Fruit fly (Drosophila melanogaster) whole organism, embryonic: ENCODE measurements around the gene RpS15Aa.

Source experiments
- CG10543 ChIP-seq: fragments of 200-800 bp; sonication (Bioruptor generic); optimal IDR thresholded peaks from 3 replicates; lab custom pipeline; 2017; ENCODE audit warnings: missing biosample characterization, mild to moderate bottlenecking, missing genetic modification characterization, moderate library complexity
- CG11247 ChIP-seq: fragments of 200-800 bp; sonication (Bioruptor generic); IDR thresholded peaks from 2 replicates; pipeline ENCODE4 v1.3.6; 2022; ENCODE audit warnings: missing biosample characterization, missing genetic modification characterization
- CG12071 ChIP-seq: fragments of 200-800 bp; sonication (Bioruptor generic); optimal IDR thresholded peaks from 3 replicates; lab custom pipeline; 2018; ENCODE audit warnings: missing biosample characterization, mild to moderate bottlenecking, missing genetic modification characterization
- CG12155 ChIP-seq: fragments of 200-800 bp; sonication (Bioruptor generic); optimal IDR thresholded peaks from 3 replicates; lab custom pipeline; 2016; ENCODE audit warnings: missing biosample characterization, missing genetic modification characterization
- CG13624 ChIP-seq: fragments of 200-800 bp; sonication (Bioruptor generic); optimal IDR thresholded peaks from 2 replicates; lab custom pipeline; 2016; ENCODE audit warnings: missing biosample characterization, missing genetic modification characterization
- CG16813 ChIP-seq: fragments of 200-800 bp; sonication (Bioruptor generic); IDR thresholded peaks from 3 replicates; pipeline ENCODE4 v1.3.6; 2022; ENCODE audit warnings: missing biosample characterization, missing genetic modification characterization; ENCODE audit not compliant: partially characterized antibody
- CG31441 ChIP-seq: fragments of 200-800 bp; sonication (Bioruptor generic); IDR thresholded peaks from 2 replicates; pipeline ENCODE4 v1.3.6; 2022; ENCODE audit warnings: missing biosample characterization, missing genetic modification characterization
- CG4328 ChIP-seq: fragments of 200-800 bp; sonication (Bioruptor generic); optimal IDR thresholded peaks from 3 replicates; lab custom pipeline; 2017; ENCODE audit warnings: missing biosample characterization, missing genetic modification reagents, missing genetic modification characterization
- CG6689 ChIP-seq: fragments of 200-800 bp; sonication (Bioruptor generic); IDR thresholded peaks from 2 replicates; pipeline ENCODE4 v1.3.6; 2022; ENCODE audit warnings: missing biosample characterization, missing genetic modification characterization
- CG7556 ChIP-seq: fragments of 200-800 bp; sonication (Bioruptor generic); optimal IDR thresholded peaks from 2 replicates; lab custom pipeline; 2017; ENCODE audit warnings: missing biosample characterization, mild to moderate bottlenecking, missing genetic modification characterization
- CG7839 ChIP-seq: fragments of 200-800 bp; sonication (Bioruptor generic); optimal IDR thresholded peaks from 3 replicates; lab custom pipeline; 2018; ENCODE audit warnings: missing biosample characterization, mild to moderate bottlenecking, missing genetic modification characterization, moderate library complexity
- CG7987 ChIP-seq: fragments of 200-800 bp; sonication (Bioruptor generic); optimal IDR thresholded peaks from 2 replicates; lab custom pipeline; 2018; ENCODE audit warnings: missing biosample characterization, mild to moderate bottlenecking, missing genetic modification characterization, moderate library complexity
- CG8924 ChIP-seq: fragments of 200-800 bp; optimal IDR thresholded peaks from 3 replicates; lab custom pipeline; 2019; ENCODE audit warnings: missing biosample characterization, mild to moderate bottlenecking, missing genetic modification characterization, moderate library complexity
- CG9437 ChIP-seq: fragments of 200-800 bp; sonication (Bioruptor generic); optimal IDR thresholded peaks from 2 replicates; lab custom pipeline; 2018; ENCODE audit warnings: missing biosample characterization, mild to moderate bottlenecking, missing genetic modification characterization
- CrebB ChIP-seq: fragments of 200-800 bp; sonication (Bioruptor generic); optimal IDR thresholded peaks from 3 replicates; lab custom pipeline; 2018; ENCODE audit warnings: missing biosample characterization, mild to moderate bottlenecking, missing genetic modification characterization
- D ChIP-seq, 2 experiments: fragments of 200-800 bp in 1 of 2; fragments of >200 bp in 1 of 2; sonication (Bioruptor generic) in 1 of 2; optimal IDR thresholded peaks; 2 replicates in 1 of 2; 3 replicates in 1 of 2; lab custom pipeline; 2017; ENCODE audit warnings: mild to moderate bottlenecking in 1 of 2, missing biosample characterization in 1 of 2, missing genetic modification characterization in 1 of 2, missing genetic modification reagents in 1 of 2
- Ets97D ChIP-seq: fragments of 200-800 bp; sonication (Bioruptor generic); optimal IDR thresholded peaks from 3 replicates; lab custom pipeline; 2016; ENCODE audit warnings: missing biosample characterization, missing genetic modification characterization
- Fer1 ChIP-seq: fragments of 200-800 bp; sonication (Bioruptor generic); optimal IDR thresholded peaks from 2 replicates; lab custom pipeline; 2017; ENCODE audit warnings: missing biosample characterization, mild to moderate bottlenecking, missing genetic modification characterization
- Hand ChIP-seq: fragments of 200-800 bp; sonication (Bioruptor generic); optimal IDR thresholded peaks from 2 replicates; lab custom pipeline; 2017; ENCODE audit warnings: mild to moderate bottlenecking, missing biosample characterization, missing genetic modification reagents, missing genetic modification characterization
- Hmx ChIP-seq: fragments of 200-800 bp; sonication (Bioruptor generic); optimal IDR thresholded peaks from 2 replicates; lab custom pipeline; 2016; ENCODE audit warnings: missing biosample characterization, missing genetic modification characterization
- Hr39 ChIP-seq: fragments of >200 bp; optimal IDR thresholded peaks from 2 replicates; lab custom pipeline; 2017
- Hsf ChIP-seq: fragments of 200-800 bp; sonication (Bioruptor generic); optimal IDR thresholded peaks from 3 replicates; lab custom pipeline; 2016; ENCODE audit warnings: missing biosample characterization, missing genetic modification characterization
- Jarid2 ChIP-seq: fragments of 200-800 bp; sonication (Bioruptor generic); optimal IDR thresholded peaks from 3 replicates; lab custom pipeline; 2017; ENCODE audit warnings: mild to moderate bottlenecking, missing biosample characterization, missing genetic modification reagents, missing genetic modification characterization
- Max ChIP-seq: fragments of 200-800 bp; sonication (Bioruptor generic); optimal IDR thresholded peaks from 2 replicates; lab custom pipeline; 2016; ENCODE audit warnings: missing biosample characterization, mild to moderate bottlenecking, missing genetic modification characterization
- NFAT ChIP-seq: fragments of 200-800 bp; sonication (Bioruptor generic); IDR thresholded peaks from 2 replicates; pipeline ENCODE4 v1.3.6; 2022; ENCODE audit warnings: missing biosample characterization, missing genetic modification characterization
- NK7.1 ChIP-seq: fragments of 200-800 bp; sonication (Bioruptor generic); optimal IDR thresholded peaks from 3 replicates; lab custom pipeline; 2016; ENCODE audit warnings: missing biosample characterization, missing genetic modification characterization
- NfI ChIP-seq: fragments of 200-800 bp; sonication (Bioruptor generic); optimal IDR thresholded peaks from 3 replicates; lab custom pipeline; 2018; ENCODE audit warnings: missing biosample characterization, mild to moderate bottlenecking, missing genetic modification characterization, moderate library complexity
- Ptx1 ChIP-seq: fragments of 200-800 bp; sonication (Bioruptor generic); IDR thresholded peaks from 2 replicates; pipeline ENCODE4 v1.3.6; 2022; ENCODE audit warnings: missing biosample characterization, missing genetic modification characterization
- Taf1 ChIP-seq: fragments of 200-800 bp; sonication (Bioruptor generic); IDR thresholded peaks from 2 replicates; pipeline ENCODE4 v1.3.6; 2022; ENCODE audit warnings: missing biosample characterization, missing genetic modification characterization
- YL-1 ChIP-seq: fragments of 200-800 bp; sonication (Bioruptor generic); optimal IDR thresholded peaks from 3 replicates; lab custom pipeline; 2017; ENCODE audit warnings: missing biosample characterization, mild to moderate bottlenecking, missing genetic modification characterization
- bab2 ChIP-seq: fragments of 200-800 bp; sonication (Bioruptor generic); optimal IDR thresholded peaks from 2 replicates; lab custom pipeline; 2016; ENCODE audit warnings: missing biosample characterization, missing genetic modification characterization
- cg ChIP-seq: fragments of 200-800 bp; sonication (Bioruptor generic); optimal IDR thresholded peaks from 3 replicates; lab custom pipeline; 2019; ENCODE audit warnings: missing biosample characterization, mild to moderate bottlenecking, missing genetic modification characterization, moderate library complexity
- chinmo ChIP-seq: fragments of 200-800 bp; sonication (Bioruptor generic); IDR thresholded peaks from 4 replicates; pipeline ENCODE4 v1.3.6; 2022; ENCODE audit warnings: missing biosample characterization, missing genetic modification characterization; ENCODE audit not compliant: partially characterized antibody
- da ChIP-seq: fragments of 200-800 bp; sonication (Bioruptor generic); optimal IDR thresholded peaks from 2 replicates; lab custom pipeline; 2016; ENCODE audit warnings: missing biosample characterization, missing genetic modification characterization
- dysf ChIP-seq: fragments of 200-800 bp; sonication (Bioruptor generic); IDR thresholded peaks from 3 replicates; pipeline ENCODE4 v1.3.6; 2022; ENCODE audit warnings: missing biosample characterization, missing genetic modification characterization
- fu2 ChIP-seq: fragments of 200-800 bp; sonication (Bioruptor generic); optimal IDR thresholded peaks from 2 replicates; lab custom pipeline; 2016; ENCODE audit warnings: missing biosample characterization, missing genetic modification characterization
- gro ChIP-seq: fragments of 200-800 bp; sonication (Bioruptor generic); optimal IDR thresholded peaks from 2 replicates; lab custom pipeline; 2016; ENCODE audit warnings: missing biosample characterization, missing genetic modification characterization
- hb ChIP-seq: fragments of 200-800 bp; sonication (Bioruptor generic); IDR thresholded peaks from 3 replicates; pipeline ENCODE4 v1.3.6; 2022; ENCODE audit warnings: missing biosample characterization, missing genetic modification characterization; ENCODE audit not compliant: partially characterized antibody
- lilli ChIP-seq: fragments of 200-800 bp; sonication (Bioruptor generic); optimal IDR thresholded peaks from 3 replicates; lab custom pipeline; 2016; ENCODE audit warnings: missing biosample characterization, missing genetic modification characterization
- mam ChIP-seq: fragments of 200-800 bp; sonication (Bioruptor generic); optimal IDR thresholded peaks from 3 replicates; lab custom pipeline; 2016; ENCODE audit warnings: missing biosample characterization, missing genetic modification characterization
- nmo ChIP-seq: fragments of 200-800 bp; sonication (Bioruptor generic); optimal IDR thresholded peaks from 2 replicates; lab custom pipeline; 2018; ENCODE audit warnings: missing biosample characterization, mild to moderate bottlenecking, missing genetic modification characterization, moderate library complexity
- pita ChIP-seq: fragments of 200-800 bp; sonication (Bioruptor generic); optimal IDR thresholded peaks from 2 replicates; lab custom pipeline; 2017; ENCODE audit warnings: missing biosample characterization, mild to moderate bottlenecking, missing genetic modification characterization
- prd ChIP-seq, 3 experiments: fragments of >200 bp in 2 of 3; fragments of 200-800 bp in 1 of 3; sonication (Bioruptor generic) in 1 of 3; optimal IDR thresholded peaks in 2 of 3; IDR thresholded peaks in 1 of 3; 2 replicates in 2 of 3; 3 replicates in 1 of 3; pipeline versions ENCODE4 v1.3.6 to Lab custom; 2017 to 2022; ENCODE audit warnings: missing biosample characterization in 1 of 3, missing genetic modification characterization in 1 of 3
- rib ChIP-seq: fragments of 200-800 bp; sonication (Bioruptor generic); IDR thresholded peaks from 2 replicates; pipeline ENCODE4 v1.3.6; 2022; ENCODE audit warnings: missing biosample characterization, missing genetic modification characterization
- sd ChIP-seq: fragments of 200-800 bp; sonication (Bioruptor generic); optimal IDR thresholded peaks from 3 replicates; lab custom pipeline; 2018; ENCODE audit warnings: missing biosample characterization, mild to moderate bottlenecking, missing genetic modification characterization, moderate library complexity
- sisA ChIP-seq: fragments of 200-800 bp; sonication (Bioruptor generic); IDR thresholded peaks from 2 replicates; pipeline ENCODE4 v1.3.6; 2022; ENCODE audit warnings: missing biosample characterization, missing genetic modification characterization
- slbo ChIP-seq: fragments of 200-800 bp; sonication (Bioruptor generic); IDR thresholded peaks from 2 replicates; pipeline ENCODE4 v1.3.6; 2022; ENCODE audit warnings: missing biosample characterization, missing genetic modification characterization
- tll ChIP-seq, 2 experiments: fragments of 200-800 bp in 1 of 2; fragments of >200 bp in 1 of 2; sonication (Bioruptor generic) in 1 of 2; optimal IDR thresholded peaks; 2 replicates each; lab custom pipeline; 2017 to 2019; ENCODE audit warnings: missing biosample characterization in 2 of 2, missing genetic modification characterization in 2 of 2, mild to moderate bottlenecking in 1 of 2, moderate library complexity in 1 of 2
- unc-4 ChIP-seq: fragments of 200-800 bp; sonication (Bioruptor generic); IDR thresholded peaks from 2 replicates; pipeline ENCODE4 v1.3.6; 2022; ENCODE audit warnings: missing biosample characterization, missing genetic modification characterization; ENCODE audit not compliant: partially characterized antibody
- zen2 ChIP-seq: fragments of 200-800 bp; sonication (Bioruptor generic); IDR thresholded peaks from 3 replicates; pipeline ENCODE4 v1.3.6; 2022; ENCODE audit warnings: missing biosample characterization, missing genetic modification characterization; ENCODE audit not compliant: partially characterized antibody

Gene RpS15Aa

dm6 chrX:13307189-13307588 lies 30.3 kb downstream of the RpS15Aa start (continued):
- TF ChIP-seq Hand (GFP tag; lab: Kevin White, UChicago) (no peak), CrebB (tag; lab: Kevin White, UChicago) (no peak), dysf (GFP tag; lab: Robert Waterston, UW) (peak; percentile 34; the same call in 1 of the 3 replicates), da (GFP tag; lab: Kevin White, UChicago) (no peak), sd (no peak), gro (no peak), lilli (GFP tag; lab: Kevin White, UChicago) (peak; percentile 29), Fer1 (GFP tag; lab: Kevin White, UChicago) (no peak), fu2 (GFP tag; lab: Kevin White, UChicago) (no peak), Max (peak; percentile 15), CG9437 (GFP tag; lab: Kevin White, UChicago) (peak; percentile 43), CG7556 (GFP tag; lab: Kevin White, UChicago) (peak; percentile 44), CG11247 (no peak), CG16813 (GFP tag; lab: Robert Waterston, UW) (no peak), NfI (GFP tag; lab: Kevin White, UChicago) (peak; percentile 15), slbo (GFP tag; lab: Robert Waterston, UW) (peak; percentile 24; the same call in 1 of the 2 replicates), Jarid2 (no peak), chinmo (GFP tag; lab: Robert Waterston, UW) (no peak), CG7987 (GFP tag; lab: Kevin White, UChicago) (no peak), tll (GFP tag; optimal IDR thresholded peaks at IDR 0.05; lab: Kevin White, UChicago) (no peak), CG6689 (GFP tag; lab: Robert Waterston, UW) (0 out of 2 replicates have a peak, but pooled peaks have one; percentile 9), cg (GFP tag; lab: Kevin White, UChicago) (no peak), CG12155 (GFP tag; lab: Kevin White, UChicago) (no peak), bab2 (GFP tag; lab: Kevin White, UChicago) (no peak), sisA (GFP tag; lab: Robert Waterston, UW) (0 out of 2 replicates have a peak, but pooled peaks have one; percentile 16), Ptx1 (GFP tag; lab: Robert Waterston, UW) (peak; percentile 35), CG8924 (tag; lab: Kevin White, UChicago) (peak; percentile 29), Hmx (GFP tag; lab: Kevin White, UChicago) (no peak), zen2 (GFP tag; lab: Robert Waterston, UW) (no peak), NK7.1 (no peak), Hr39 (lab: Kevin White, UChicago) (no peak), mam (GFP tag; lab: Kevin White, UChicago) (no peak), prd (optimal IDR thresholded peaks at IDR 0.05; lab: Kevin White, UChicago) (no peak), prd (GFP tag; IDR thresholded peaks at IDR 0.05; lab: Robert Waterston, UW) (peak; percentile 32; the same call in 1 of the 3 replicates), NFAT (GFP tag; lab: Robert Waterston, UW) (no peak), CG12071 (no peak), YL-1 (GFP tag; lab: Kevin White, UChicago) (no peak), CG10543 (GFP tag; lab: Kevin White, UChicago) (no peak), nmo (GFP tag; lab: Kevin White, UChicago) (peak; percentile 51), CG31441 (peak; percentile 48), CG7839 (tag; lab: Kevin White, UChicago) (peak; percentile 58), Ets97D (no peak), CG4328 (no peak), Taf1 (GFP tag; lab: Robert Waterston, UW) (no peak), D (optimal IDR thresholded peaks at IDR 0.05; lab: Kevin White, UChicago) (no peak), D (GFP tag; optimal IDR thresholded peaks at IDR 0.05; lab: Kevin White, UChicago) (no peak), rib (GFP tag; lab: Robert Waterston, UW) (no peak), unc-4 (GFP tag; lab: Robert Waterston, UW) (no peak), Hsf (no peak), pita (no peak), CG13624 (GFP tag; lab: Kevin White, UChicago) (no peak), hb (GFP tag; lab: Robert Waterston, UW) (no peak)
